Worm (Caenorhabditis elegans): ENCODE data around the gene dlat-1.

Gene dlat-1

ce11 chrV:14468196-14468874, 21.2 kb upstream of the dlat-1 start, which contains the start of gene srz-97 (continued):
- no peak for TF ChIP-seq nhr-11 (tag; optimal IDR thresholded peaks at IDR 0.05)
- no peak for TF ChIP-seq tag-97 (GFP tag; IDR thresholded peaks at IDR 0.05)
- TF ChIP-seq snpc-4 (tag; optimal IDR thresholded peaks at IDR 0.05): peak; percentile 85
- no peak for TF ChIP-seq nhr-77 (tag; optimal IDR thresholded peaks at IDR 0.05)
- TF ChIP-seq cey-2 (tag; optimal IDR thresholded peaks at IDR 0.05; ENCODE audit: borderline replicate concordance, insufficient read depth): no peak
- peak; percentile 40 for TF ChIP-seq dve-1 (tag; optimal IDR thresholded peaks at IDR 0.05; ENCODE audit: insufficient read depth)
- TF ChIP-seq nhr-28 (tag; optimal IDR thresholded peaks at IDR 0.05): no peak
- no peak for TF ChIP-seq spr-3 (GFP tag; optimal IDR thresholded peaks at IDR 0.05)
- TF ChIP-seq ztf-7 (tag; optimal IDR thresholded peaks at IDR 0.05): no peak
- TF ChIP-seq unc-130 (GFP tag; optimal IDR thresholded peaks at IDR 0.05): peak; percentile 58
- 0 out of 2 replicates have a peak, but pooled peaks have one; percentile 30 for TF ChIP-seq Y105C5A.15 (GFP tag; IDR thresholded peaks at IDR 0.05)
- no peak for TF ChIP-seq unc-39 (tag; optimal IDR thresholded peaks at IDR 0.05)
- no peak for TF ChIP-seq lin-29 (GFP tag; IDR thresholded peaks at IDR 0.05)
- TF ChIP-seq ceh-32 (tag; optimal IDR thresholded peaks at IDR 0.05; ENCODE audit: poor library complexity): no peak
- peak; percentile 49 to 67 for TF ChIP-seq daf-16 (GFP tag; optimal IDR thresholded peaks at IDR 0.05)
- TF ChIP-seq daf-16 (tag; optimal IDR thresholded peaks at IDR 0.05): peak; percentile 69
- no peak for TF ChIP-seq mdl-1 (tag; optimal IDR thresholded peaks at IDR 0.05)
- TF ChIP-seq hmg-1.1 (GFP tag; IDR thresholded peaks at IDR 0.05): peak; percentile 61; the same call in 1 of the 2 replicates
- no peak for TF ChIP-seq zip-11 (GFP tag; IDR thresholded peaks at IDR 0.05)
- TF ChIP-seq ZK546.5 (tag; optimal IDR thresholded peaks at IDR 0.05): no peak
- no peak for TF ChIP-seq pqm-1 (tag; optimal IDR thresholded peaks at IDR 0.05)
- TF ChIP-seq pha-4 (GFP tag; IDR thresholded peaks at IDR 0.05): no peak
- TF ChIP-seq pha-4 (tag; optimal IDR thresholded peaks at IDR 0.05): no peak
- no peak for TF ChIP-seq saeg-2 (GFP tag; IDR thresholded peaks at IDR 0.05)
- TF ChIP-seq lin-15B (tag; optimal IDR thresholded peaks at IDR 0.05): no peak
- TF ChIP-seq hlh-11 (tag; optimal IDR thresholded peaks at IDR 0.05): peak; percentile 77
- TF ChIP-seq ztf-11 (tag; optimal IDR thresholded peaks at IDR 0.05): no peak
- no peak for TF ChIP-seq nhr-237 (tag; optimal IDR thresholded peaks at IDR 0.05)
- no peak for TF ChIP-seq fkh-10 (GFP tag; optimal IDR thresholded peaks at IDR 0.05)
- TF ChIP-seq lir-3 (tag; optimal IDR thresholded peaks at IDR 0.05): no peak
- no peak for TF ChIP-seq ceh-28 (tag; optimal IDR thresholded peaks at IDR 0.05)
- no peak for TF ChIP-seq nhr-76 (tag; optimal IDR thresholded peaks at IDR 0.05)
- TF ChIP-seq daf-19 (GFP tag; conservative IDR thresholded peaks at IDR 0.05): 0 out of 2 replicates have a peak, but pooled peaks have one; percentile 29
- no peak for TF ChIP-seq attf-4 (tag; optimal IDR thresholded peaks at IDR 0.05)
- TF ChIP-seq dmd-6 (GFP tag; IDR thresholded peaks at IDR 0.05): peak; percentile 37
- no peak for TF ChIP-seq jun-1 (tag; optimal IDR thresholded peaks at IDR 0.05)
- no peak for TF ChIP-seq nhr-10 (tag; optimal IDR thresholded peaks at IDR 0.05)
- TF ChIP-seq T20F7.1 (GFP tag; optimal IDR thresholded peaks at IDR 0.05): no peak
- peak; percentile 80 for TF ChIP-seq nhr-102 (tag; optimal IDR thresholded peaks at IDR 0.05)
- no peak for TF ChIP-seq Y5F2A.4 (GFP tag; optimal IDR thresholded peaks at IDR 0.05)
- TF ChIP-seq vab-7 (GFP tag; IDR thresholded peaks at IDR 0.05): no peak
- no peak for TF ChIP-seq mep-1 (tag; optimal IDR thresholded peaks at IDR 0.05)
- peak; percentile 86 for TF ChIP-seq T26A8.4 (GFP tag; IDR thresholded peaks at IDR 0.05)
- peak; percentile 33; the same call in 1 of the 2 replicates for TF ChIP-seq ctbp-1 (GFP tag; IDR thresholded peaks at IDR 0.05)
- peak; percentile 77 for TF ChIP-seq egl-43 (GFP tag; IDR thresholded peaks at IDR 0.05)
- no peak for TF ChIP-seq F26F4.8 (GFP tag; conservative IDR thresholded peaks at IDR 0.05)
- peak; percentile 61; the same call in 1 of the 2 replicates for TF ChIP-seq php-3 (GFP tag; IDR thresholded peaks at IDR 0.05)
- TF ChIP-seq rbr-2 (tag; optimal IDR thresholded peaks at IDR 0.05): peak; percentile 35
- TF ChIP-seq madf-5 (GFP tag; IDR thresholded peaks at IDR 0.05): no peak
- TF ChIP-seq ZK337.2 (GFP tag; IDR thresholded peaks at IDR 0.05): 0 out of 2 replicates have a peak, but pooled peaks have one; percentile 17
- TF ChIP-seq madf-9 (GFP tag; conservative IDR thresholded peaks at IDR 0.05): no peak
- no peak for TF ChIP-seq ceh-82 (tag; optimal IDR thresholded peaks at IDR 0.05)

All from whole organism, L4 larva.